Worm (Caenorhabditis elegans) whole organism, L2 larva: ENCODE measurements around the gene E04D5.4.

Experiments used
- Y55F3AM.14 ChIP-seq: fragments of 200-800 bp; sonication (Bioruptor generic); optimal IDR thresholded peaks from 2 replicates; lab custom pipeline; 2018; ENCODE audit warnings: mild to moderate bottlenecking, missing genetic modification characterization, missing compliant biosample characterization
- ZK546.5 ChIP-seq: sonication (generic microtip); optimal IDR thresholded peaks from 2 replicates; lab custom pipeline; 2017; ENCODE audit warnings: missing biosample characterization, missing genetic modification characterization
- alr-1 ChIP-seq: fragments of 150-350 bp; optimal IDR thresholded peaks from 2 replicates; lab custom pipeline; 2014; ENCODE audit warnings: missing biosample characterization, missing genetic modification characterization
- aly-2 ChIP-seq: fragments of 150-350 bp; optimal IDR thresholded peaks from 2 replicates; lab custom pipeline; 2014; ENCODE audit warnings: missing biosample characterization, missing genetic modification characterization
- ama-1 ChIP-seq: fragments of 150-350 bp; optimal IDR thresholded peaks from 2 replicates; lab custom pipeline; 2018; ENCODE audit warnings: inconsistent platforms
- blmp-1 ChIP-seq: sonication (generic microtip); optimal IDR thresholded peaks from 2 replicates; lab custom pipeline; 2017; ENCODE audit warnings: missing genetic modification characterization, mild to moderate bottlenecking, missing compliant biosample characterization, antibody characterized with exemption, moderate library complexity; ENCODE audit not compliant: insufficient read depth
- ceh-16 ChIP-seq: fragments of 150-350 bp; optimal IDR thresholded peaks from 2 replicates; lab custom pipeline; 2014; ENCODE audit warnings: missing biosample characterization, missing genetic modification characterization
- ceh-82 ChIP-seq: fragments of 150-350 bp; optimal IDR thresholded peaks from 2 replicates; lab custom pipeline; 2014; ENCODE audit warnings: missing biosample characterization, missing genetic modification characterization
- crh-2 ChIP-seq: sonication (generic microtip); optimal IDR thresholded peaks from 2 replicates; lab custom pipeline; 2017; ENCODE audit warnings: missing biosample characterization, missing genetic modification characterization
- egl-27 ChIP-seq: sonication (generic microtip); optimal IDR thresholded peaks from 3 replicates; lab custom pipeline; 2017; ENCODE audit warnings: missing biosample characterization, missing genetic modification reagents, missing genetic modification characterization
- elt-1 ChIP-seq: fragments of 150-350 bp; optimal IDR thresholded peaks from 2 replicates; lab custom pipeline; 2014; ENCODE audit warnings: missing biosample characterization, missing genetic modification characterization
- elt-3 ChIP-seq: sonication (generic microtip); optimal IDR thresholded peaks from 2 replicates; lab custom pipeline; 2017; ENCODE audit warnings: missing biosample characterization, missing genetic modification characterization
- fos-1 ChIP-seq: fragments of 150-350 bp; optimal IDR thresholded peaks from 2 replicates; lab custom pipeline; 2014; ENCODE audit warnings: missing biosample characterization, missing genetic modification characterization
- lin-13 ChIP-seq: fragments of 150-350 bp; optimal IDR thresholded peaks from 2 replicates; lab custom pipeline; 2014; ENCODE audit warnings: missing biosample characterization, missing genetic modification reagents, missing genetic modification characterization
- lsy-2 ChIP-seq, 2 experiments: fragments of 150-350 bp in 1 of 2; sonication (generic microtip) in 1 of 2; optimal IDR thresholded peaks; 2 replicates each; lab custom pipeline; 2014 to 2017; ENCODE audit warnings: missing biosample characterization in 2 of 2, missing genetic modification characterization in 2 of 2
- mab-5 ChIP-seq: fragments of 150-350 bp; optimal IDR thresholded peaks from 2 replicates; lab custom pipeline; 2014; ENCODE audit warnings: missing biosample characterization, missing genetic modification characterization
- mbf-1 ChIP-seq: sonication (generic microtip); optimal IDR thresholded peaks from 2 replicates; lab custom pipeline; 2017; ENCODE audit warnings: missing biosample characterization, missing genetic modification characterization
- mdl-1 ChIP-seq, 2 experiments: fragments of 150-350 bp in 1 of 2; sonication (generic microtip) in 1 of 2; optimal IDR thresholded peaks; 2 replicates each; lab custom pipeline; 2017; ENCODE audit warnings: missing biosample characterization in 2 of 2, missing genetic modification characterization in 2 of 2
- nhr-10 ChIP-seq: sonication (generic microtip); optimal IDR thresholded peaks from 2 replicates; lab custom pipeline; 2017; ENCODE audit warnings: missing biosample characterization, missing genetic modification characterization
- nhr-11 ChIP-seq: fragments of 150-350 bp; optimal IDR thresholded peaks from 2 replicates; lab custom pipeline; 2014; ENCODE audit warnings: missing biosample characterization, missing genetic modification characterization
- nhr-129 ChIP-seq: fragments of 150-350 bp; optimal IDR thresholded peaks from 2 replicates; lab custom pipeline; 2014; ENCODE audit warnings: missing biosample characterization, missing genetic modification characterization
- nhr-21 ChIP-seq: fragments of 150-350 bp; optimal IDR thresholded peaks from 2 replicates; lab custom pipeline; 2014; ENCODE audit warnings: missing biosample characterization, missing genetic modification characterization
- nhr-23 ChIP-seq: fragments of 150-350 bp; optimal IDR thresholded peaks from 2 replicates; lab custom pipeline; 2014; ENCODE audit warnings: missing biosample characterization, missing genetic modification reagents, missing genetic modification characterization
- nhr-237 ChIP-seq: fragments of 150-350 bp; optimal IDR thresholded peaks from 2 replicates; lab custom pipeline; 2014; ENCODE audit warnings: missing biosample characterization, missing genetic modification characterization
- nhr-6 ChIP-seq: fragments of 150-350 bp; optimal IDR thresholded peaks from 2 replicates; lab custom pipeline; 2014; ENCODE audit warnings: missing biosample characterization, missing genetic modification characterization
- nhr-77 ChIP-seq: fragments of 150-350 bp; optimal IDR thresholded peaks from 2 replicates; lab custom pipeline; 2014; ENCODE audit warnings: missing biosample characterization, missing genetic modification characterization
- peb-1 ChIP-seq: fragments of 150-350 bp; optimal IDR thresholded peaks from 2 replicates; lab custom pipeline; 2014; ENCODE audit warnings: missing biosample characterization, missing genetic modification characterization
- skn-1 ChIP-seq: sonication (generic microtip); optimal IDR thresholded peaks from 2 replicates; lab custom pipeline; 2017; ENCODE audit warnings: missing biosample characterization, missing genetic modification characterization
- sma-3 ChIP-seq: sonication (generic microtip); optimal IDR thresholded peaks from 2 replicates; lab custom pipeline; 2016; ENCODE audit warnings: missing genetic modification reagents, missing genetic modification characterization, missing compliant biosample characterization
- sma-9 ChIP-seq, 2 experiments: fragments of 150-350 bp in 1 of 2; sonication (generic microtip) in 1 of 2; optimal IDR thresholded peaks; 2 replicates each; lab custom pipeline; 2014 to 2016; ENCODE audit warnings: missing genetic modification characterization in 2 of 2, mild to moderate bottlenecking in 1 of 2, missing biosample characterization in 1 of 2, missing compliant biosample characterization in 1 of 2, missing genetic modification reagents in 1 of 2, moderate library complexity in 1 of 2
- snpc-4 ChIP-seq: fragments of 150-350 bp; optimal IDR thresholded peaks from 2 replicates; lab custom pipeline; 2014; ENCODE audit warnings: missing biosample characterization, missing genetic modification characterization
- unc-39 ChIP-seq: fragments of 150-350 bp; optimal IDR thresholded peaks from 2 replicates; lab custom pipeline; 2014; ENCODE audit warnings: missing biosample characterization, missing genetic modification characterization
- unc-55 ChIP-seq: fragments of 150-350 bp; sonication (generic microtip); optimal IDR thresholded peaks from 3 replicates; lab custom pipeline; 2014; ENCODE audit warnings: missing biosample characterization, missing genetic modification reagents, missing genetic modification characterization
- unc-62 ChIP-seq: fragments of 150-350 bp; optimal IDR thresholded peaks from 2 replicates; lab custom pipeline; 2014; ENCODE audit warnings: missing biosample characterization, missing genetic modification reagents, missing genetic modification characterization
- zag-1 ChIP-seq: fragments of 150-350 bp; optimal IDR thresholded peaks from 2 replicates; lab custom pipeline; 2014; ENCODE audit warnings: missing biosample characterization, missing genetic modification characterization
- ztf-1 ChIP-seq: fragments of 200-800 bp; sonication (Bioruptor generic); conservative IDR thresholded peaks from 2 replicates; pipeline ENCODE4 v1.3.6; 2022; ENCODE audit warnings: missing genetic modification characterization, missing compliant biosample characterization
- ztf-11 ChIP-seq: sonication (generic microtip); optimal IDR thresholded peaks from 2 replicates; lab custom pipeline; 2017; ENCODE audit warnings: missing biosample characterization, missing genetic modification characterization
- ztf-4 ChIP-seq: fragments of 150-350 bp; optimal IDR thresholded peaks from 2 replicates; lab custom pipeline; 2014; ENCODE audit warnings: missing biosample characterization, missing genetic modification characterization

The E04D5.4 gene

ce11 chrII:10479348-10479747, 39.3 kb downstream of the E04D5.4 start, which contains the start of gene clec-59:
Gene clec-59, minus strand, starts transcription at chrII:10479448.
- TF ChIP-seq sma-3 (GFP tag; lab: Kevin White, UChicago) (no peak), ceh-82 (tag; lab: Kevin White, UChicago) (no peak), elt-1 (tag; lab: Kevin White, UChicago) (no peak), unc-62 (GFP tag; lab: Kevin White, UChicago) (no peak), peb-1 (tag; lab: Kevin White, UChicago) (no peak), Y55F3AM.14 (GFP tag; lab: Kevin White, UChicago) (no peak), unc-39 (no peak), ama-1 (lab: Kevin White, UChicago) (no peak), ztf-11 (tag; lab: Kevin White, UChicago) (no peak), sma-9 (GFP tag; optimal IDR thresholded peaks at IDR 0.05; lab: Kevin White, UChicago) (no peak), sma-9 (tag; optimal IDR thresholded peaks at IDR 0.05; lab: Kevin White, UChicago) (no peak), lsy-2 (tag; optimal IDR thresholded peaks at IDR 0.05; lab: Kevin White, UChicago) (no peak), blmp-1 (tag; lab: Kevin White, UChicago) (no peak), ztf-4 (tag; lab: Kevin White, UChicago) (no peak), ZK546.5 (tag; lab: Kevin White, UChicago) (no peak), nhr-237 (tag; lab: Kevin White, UChicago) (no peak), nhr-10 (tag; lab: Kevin White, UChicago) (no peak), fos-1 (no peak), mbf-1 (tag; lab: Kevin White, UChicago) (no peak), skn-1 (tag; lab: Kevin White, UChicago) (no peak)
- TF ChIP-seq, all 48 proteins: peak for 0

- TF ChIP-seq aly-2 (tag; lab: Kevin White, UChicago) (no peak), nhr-77 (tag; lab: Kevin White, UChicago) (no peak), ZK546.5 (tag; lab: Kevin White, UChicago) (no peak), unc-55 (GFP tag; lab: Kevin White, UChicago) (no peak), ama-1 (lab: Kevin White, UChicago) (no peak), ceh-16 (tag; lab: Kevin White, UChicago) (no peak), snpc-4 (tag; lab: Kevin White, UChicago) (no peak), lsy-2 (tag; optimal IDR thresholded peaks at IDR 0.05; lab: Kevin White, UChicago) (no peak), fos-1 (no peak), ztf-11 (tag; lab: Kevin White, UChicago) (no peak), nhr-6 (tag; lab: Kevin White, UChicago) (no peak), mab-5 (tag; lab: Kevin White, UChicago) (no peak), nhr-21 (tag; lab: Kevin White, UChicago) (no peak), nhr-10 (tag; lab: Kevin White, UChicago) (no peak), ztf-1 (GFP tag; lab: Robert Waterston, UW) (no peak)
These were observed 40.0 kb downstream of the E04D5.4 start for ce11 chrII:10480043-10480442.

- TF ChIP-seq alr-1 (no peak), sma-3 (GFP tag; lab: Kevin White, UChicago) (no peak), sma-9 (GFP tag; optimal IDR thresholded peaks at IDR 0.05; lab: Kevin White, UChicago) (no peak), sma-9 (tag; optimal IDR thresholded peaks at IDR 0.05; lab: Kevin White, UChicago) (no peak), nhr-129 (tag; lab: Kevin White, UChicago) (no peak), fos-1 (peak; percentile 28), ztf-1 (GFP tag; lab: Robert Waterston, UW) (no peak), nhr-23 (tag; lab: Kevin White, UChicago) (no peak), aly-2 (tag; lab: Kevin White, UChicago) (no peak)
These were observed 41.9 kb downstream of the E04D5.4 start, which contains the start of the genes clec-60 and ZK666.11 for ce11 chrII:10481824-10482556. Gene clec-60, minus strand, starts transcription at chrII:10481874. Gene ZK666.11, plus strand, starts transcription at chrII:10482522.

ce11 chrII:10482899-10483298, 42.8 kb downstream of the E04D5.4 start:
- peak; percentile 24 for TF ChIP-seq fos-1
- no peak for TF ChIP-seq elt-3

- no peak for TF ChIP-seq ceh-16 (tag; lab: Kevin White, UChicago)
- TF ChIP-seq nhr-6 (tag; lab: Kevin White, UChicago) = no peak
- TF ChIP-seq nhr-11 (tag; lab: Kevin White, UChicago) = no peak
- no peak for TF ChIP-seq ztf-11 (tag; lab: Kevin White, UChicago)
- TF ChIP-seq skn-1 (tag; lab: Kevin White, UChicago) = no peak
- TF ChIP-seq lin-13 (GFP tag; lab: Kevin White, UChicago) = no peak
- no peak for TF ChIP-seq lsy-2 (tag; optimal IDR thresholded peaks at IDR 0.05; lab: Kevin White, UChicago)
- no peak for TF ChIP-seq aly-2 (tag; lab: Kevin White, UChicago)
- TF ChIP-seq mbf-1 (tag; lab: Kevin White, UChicago) = no peak
- TF ChIP-seq egl-27 = no peak
- TF ChIP-seq crh-2 (tag; lab: Kevin White, UChicago) = no peak
- no peak for TF ChIP-seq nhr-129 (tag; lab: Kevin White, UChicago)
- no peak for TF ChIP-seq fos-1
- TF ChIP-seq Y55F3AM.14 (GFP tag; lab: Kevin White, UChicago) = no peak
- TF ChIP-seq blmp-1 (tag; lab: Kevin White, UChicago) = no peak
- no peak for TF ChIP-seq unc-39
- no peak for TF ChIP-seq mdl-1 (tag; optimal IDR thresholded peaks at IDR 0.05; lab: Kevin White, UChicago)
- TF ChIP-seq nhr-21 (tag; lab: Kevin White, UChicago) = no peak
- TF ChIP-seq zag-1 = no peak
- TF ChIP-seq, all 48 proteins: peak for 0
These were observed 43.8 kb downstream of the E04D5.4 start for ce11 chrII:10483860-10484259.
